Worm (Caenorhabditis elegans): ENCODE measurements around the gene srj-11.

ce11 chrV:3200323-3200722 lies 40.9 kb upstream of the srj-11 start, which contains the start of gene K08D9.4:
- no peak for TF ChIP-seq Y79H2A.3 (GFP tag; conservative IDR thresholded peaks at IDR 0.05)
- TF ChIP-seq mcd-1 (GFP tag; IDR thresholded peaks at IDR 0.05): no peak
- no peak for TF ChIP-seq unc-62 (GFP tag; optimal IDR thresholded peaks at IDR 0.05)

Measured in whole organism, young adult.